Worm (Caenorhabditis elegans) whole organism, L2 larva: ENCODE measurements around the gene Y38H8A.1.

Experiments used
- F13H6.1 ChIP-seq: sonication (generic microtip); optimal IDR thresholded peaks from 2 replicates; lab custom pipeline; 2016; ENCODE audit warnings: missing genetic modification characterization, missing compliant biosample characterization
- fos-1 ChIP-seq: fragments of 150-350 bp; optimal IDR thresholded peaks from 2 replicates; lab custom pipeline; 2014; ENCODE audit warnings: missing biosample characterization, missing genetic modification characterization
- lsy-2 ChIP-seq, 2 experiments: fragments of 150-350 bp in 1 of 2; sonication (generic microtip) in 1 of 2; optimal IDR thresholded peaks; 2 replicates each; lab custom pipeline; 2014 to 2017; ENCODE audit warnings: missing biosample characterization in 2 of 2, missing genetic modification characterization in 2 of 2
- mdl-1 ChIP-seq, 2 experiments: fragments of 150-350 bp in 1 of 2; sonication (generic microtip) in 1 of 2; optimal IDR thresholded peaks; 2 replicates each; lab custom pipeline; 2017; ENCODE audit warnings: missing biosample characterization in 2 of 2, missing genetic modification characterization in 2 of 2
- nhr-10 ChIP-seq: sonication (generic microtip); optimal IDR thresholded peaks from 2 replicates; lab custom pipeline; 2017; ENCODE audit warnings: missing biosample characterization, missing genetic modification characterization
- nhr-6 ChIP-seq: fragments of 150-350 bp; optimal IDR thresholded peaks from 2 replicates; lab custom pipeline; 2014; ENCODE audit warnings: missing biosample characterization, missing genetic modification characterization
- snpc-4 ChIP-seq: fragments of 150-350 bp; optimal IDR thresholded peaks from 2 replicates; lab custom pipeline; 2014; ENCODE audit warnings: missing biosample characterization, missing genetic modification characterization
- unc-62 ChIP-seq: fragments of 150-350 bp; optimal IDR thresholded peaks from 2 replicates; lab custom pipeline; 2014; ENCODE audit warnings: missing biosample characterization, missing genetic modification reagents, missing genetic modification characterization
- ztf-11 ChIP-seq: sonication (generic microtip); optimal IDR thresholded peaks from 2 replicates; lab custom pipeline; 2017; ENCODE audit warnings: missing biosample characterization, missing genetic modification characterization
- ztf-4 ChIP-seq: fragments of 150-350 bp; optimal IDR thresholded peaks from 2 replicates; lab custom pipeline; 2014; ENCODE audit warnings: missing biosample characterization, missing genetic modification characterization

DNA sequence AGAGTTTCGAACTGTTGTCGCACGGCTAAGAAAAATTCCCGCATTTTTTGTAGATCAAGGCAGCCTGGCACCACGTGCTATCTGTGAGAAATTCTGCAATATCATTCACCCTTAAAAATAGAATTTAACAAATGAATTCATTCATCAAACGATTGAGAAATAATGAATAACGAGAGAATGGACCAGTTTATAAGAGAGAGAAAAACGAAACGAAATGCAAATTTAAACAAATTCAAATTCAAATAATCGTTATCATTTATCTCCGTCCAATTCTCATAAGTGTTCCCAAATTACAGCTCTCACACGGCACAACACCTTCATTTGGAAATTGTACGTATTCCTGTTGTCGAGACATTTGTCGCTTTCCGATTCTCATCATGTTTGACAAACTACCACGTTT, 22.6 kb downstream of the Y38H8A.1 start, which contains the start of gene seld-1:
- no peak for TF ChIP-seq mdl-1 (tag; optimal IDR thresholded peaks at IDR 0.05; lab: Kevin White, UChicago)
- no peak for TF ChIP-seq ztf-4
- TF ChIP-seq ztf-11 (tag; lab: Kevin White, UChicago), result no peak
- TF ChIP-seq fos-1 (tag; lab: Kevin White, UChicago), result no peak
- TF ChIP-seq nhr-6 (tag; lab: Kevin White, UChicago), result no peak
- TF ChIP-seq unc-62, result no peak
- TF ChIP-seq lsy-2 (tag; optimal IDR thresholded peaks at IDR 0.05; lab: Kevin White, UChicago), result no peak
- no peak for TF ChIP-seq F13H6.1 (tag; lab: Kevin White, UChicago)
- no peak for TF ChIP-seq nhr-10
- TF ChIP-seq snpc-4 (tag; lab: Kevin White, UChicago), result no peak
